Worm (Caenorhabditis elegans): ENCODE data around the gene C12D8.13.

- TF ChIP-seq ztf-29 (GFP tag; IDR thresholded peaks at IDR 0.05) (no peak), flt-1 (GFP tag; IDR thresholded peaks at IDR 0.05) (no peak), T22C8.4 (GFP tag; IDR thresholded peaks at IDR 0.05) (no peak)
Observed at ce11 chrV:10179235-10179634, 41.3 kb downstream of the C12D8.13 start, which contains the start of gene cul-5.
